Fruit fly (Drosophila melanogaster) whole organism, adult: ENCODE data around the gene Hsp83.
A peak's percentile ranks its signal among the peaks of the same experiment; 100 is the strongest.

Source experiments
- CG11617 ChIP-seq: fragments of 200-800 bp; sonication (Bioruptor generic); optimal IDR thresholded peaks from 2 replicates; lab custom pipeline; 2017; ENCODE audit warnings: mild to moderate bottlenecking, missing biosample characterization, missing genetic modification reagents, missing genetic modification characterization
- CG12768 ChIP-seq: fragments of 200-800 bp; sonication (Bioruptor generic); optimal IDR thresholded peaks from 2 replicates; lab custom pipeline; 2017; ENCODE audit warnings: missing biosample characterization, missing genetic modification characterization, mild to moderate bottlenecking, moderate library complexity, missing genetic modification reagents
- CG14711 ChIP-seq: fragments of 200-800 bp; sonication (Bioruptor generic); optimal IDR thresholded peaks from 2 replicates; lab custom pipeline; 2018; ENCODE audit warnings: missing biosample characterization, mild to moderate bottlenecking, missing genetic modification characterization, moderate library complexity
- CG1620 ChIP-seq: fragments of 200-800 bp; sonication (Bioruptor generic); optimal IDR thresholded peaks from 2 replicates; lab custom pipeline; 2016; ENCODE audit warnings: missing biosample characterization, missing genetic modification characterization
- CG33017 ChIP-seq: fragments of 200-800 bp; sonication (Bioruptor generic); optimal IDR thresholded peaks from 2 replicates; lab custom pipeline; 2018; ENCODE audit warnings: missing biosample characterization, mild to moderate bottlenecking, missing genetic modification characterization, moderate library complexity
- CG5204 ChIP-seq: fragments of 200-800 bp; sonication (Bioruptor generic); optimal IDR thresholded peaks from 2 replicates; lab custom pipeline; 2016; ENCODE audit warnings: missing biosample characterization, missing genetic modification characterization
- CG7045 ChIP-seq: fragments of 200-800 bp; sonication (Bioruptor generic); optimal IDR thresholded peaks from 2 replicates; lab custom pipeline; 2017; ENCODE audit warnings: missing biosample characterization, mild to moderate bottlenecking, missing genetic modification characterization
- CG7101 ChIP-seq: fragments of 200-800 bp; sonication (Bioruptor generic); optimal IDR thresholded peaks from 2 replicates; lab custom pipeline; 2018; ENCODE audit warnings: missing biosample characterization, mild to moderate bottlenecking, missing genetic modification characterization, moderate library complexity
- Clk ChIP-seq: fragments of 200-800 bp; sonication (Bioruptor generic); optimal IDR thresholded peaks from 2 replicates; lab custom pipeline; 2017; ENCODE audit warnings: missing biosample characterization, missing genetic modification characterization
- Crg-1 ChIP-seq: fragments of 200-800 bp; sonication (Bioruptor generic); optimal IDR thresholded peaks from 2 replicates; lab custom pipeline; 2016; ENCODE audit warnings: missing biosample characterization, missing genetic modification characterization
- Hr96 ChIP-seq: fragments of 200-800 bp; sonication (Bioruptor generic); optimal IDR thresholded peaks from 2 replicates; lab custom pipeline; 2016; ENCODE audit warnings: missing biosample characterization, missing genetic modification characterization
- Mnt ChIP-seq: fragments of 200-800 bp; sonication (Bioruptor generic); optimal IDR thresholded peaks from 2 replicates; lab custom pipeline; 2016; ENCODE audit warnings: missing biosample characterization, mild to moderate bottlenecking, missing genetic modification characterization
- bab1 ChIP-seq: fragments of 200-800 bp; sonication (Bioruptor generic); optimal IDR thresholded peaks from 3 replicates; lab custom pipeline; 2019; ENCODE audit warnings: missing biosample characterization, mild to moderate bottlenecking, missing genetic modification characterization, moderate library complexity
- cic ChIP-seq: fragments of 200-800 bp; sonication (Bioruptor generic); optimal IDR thresholded peaks from 2 replicates; lab custom pipeline; 2017; ENCODE audit warnings: missing biosample characterization, mild to moderate bottlenecking, missing genetic modification characterization, moderate library complexity
- cnc ChIP-seq, 2 experiments: fragments of >200 bp; optimal IDR thresholded peaks; 2 replicates each; lab custom pipeline; 2017
- kay ChIP-seq: fragments of 200-800 bp; sonication (Bioruptor generic); peaks from one replicate; lab custom pipeline; 2016; ENCODE audit warnings: missing biosample characterization, missing genetic modification characterization, borderline replicate concordance
- ovo ChIP-seq: fragments of 200-800 bp; sonication (Bioruptor generic); optimal IDR thresholded peaks from 2 replicates; lab custom pipeline; 2016; ENCODE audit warnings: missing biosample characterization, missing genetic modification characterization
- pad ChIP-seq: fragments of 200-800 bp; sonication (Bioruptor generic); optimal IDR thresholded peaks from 3 replicates; lab custom pipeline; 2017; ENCODE audit warnings: missing biosample characterization, missing genetic modification characterization, mild to moderate bottlenecking, moderate library complexity, missing genetic modification reagents
- tj ChIP-seq: fragments of 200-800 bp; sonication (Bioruptor generic); optimal IDR thresholded peaks from 3 replicates; lab custom pipeline; 2017; ENCODE audit warnings: missing biosample characterization, mild to moderate bottlenecking, missing genetic modification characterization, moderate library complexity
- toe ChIP-seq: fragments of 200-800 bp; sonication (Bioruptor generic); optimal IDR thresholded peaks from 2 replicates; lab custom pipeline; 2016; ENCODE audit warnings: missing biosample characterization, missing genetic modification characterization

Hsp83 gene

DNA sequence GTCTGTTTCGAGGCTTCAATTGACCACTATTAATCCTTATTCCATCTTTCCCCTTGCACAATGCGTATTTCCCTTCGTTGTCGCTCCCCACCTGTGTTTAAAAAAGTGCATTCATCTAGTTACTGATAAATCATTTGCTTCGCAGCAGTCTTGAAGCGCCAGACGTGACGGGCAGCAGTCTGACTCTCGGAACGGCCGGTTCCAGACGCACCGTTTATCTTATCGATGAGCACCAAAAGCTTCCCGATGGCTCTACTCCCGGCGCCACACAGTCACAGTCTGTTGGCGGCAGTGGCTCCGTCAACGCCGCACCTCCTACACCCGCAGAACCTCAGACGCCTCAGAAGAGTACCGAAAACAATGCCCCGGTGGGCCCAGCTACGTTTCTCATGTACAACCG, 8.7 kb upstream of the Hsp83 start, which contains the start of gene CG42494:
TSS of gene CG42494 (plus strand) at position 301 of the 400 bp plus-strand sequence.
- TF ChIP-seq CG7045 (GFP tag; lab: Kevin White, UChicago) (no peak), cic (GFP tag; lab: Kevin White, UChicago) (no peak), CG1620 (GFP tag; lab: Kevin White, UChicago) (no peak), Crg-1 (no peak), toe (GFP tag; lab: Kevin White, UChicago) (no peak), bab1 (GFP tag; lab: Kevin White, UChicago) (no peak), CG5204 (GFP tag; lab: Kevin White, UChicago) (no peak), Mnt (GFP tag; lab: Kevin White, UChicago) (no peak), Hr96 (GFP tag; lab: Kevin White, UChicago) (no peak), CG14711 (tag; lab: Kevin White, UChicago) (no peak), pad (GFP tag; lab: Kevin White, UChicago) (no peak)

- no peak for TF ChIP-seq bab1 (GFP tag; lab: Kevin White, UChicago)
- no peak for TF ChIP-seq CG14711 (tag; lab: Kevin White, UChicago)
- no peak for TF ChIP-seq CG7101 (tag; lab: Kevin White, UChicago)
- no peak for TF ChIP-seq CG33017 (tag; lab: Kevin White, UChicago)
- no peak for TF ChIP-seq cic (GFP tag; lab: Kevin White, UChicago)
- TF ChIP-seq ovo (GFP tag; lab: Kevin White, UChicago) = no peak
- no peak for TF ChIP-seq Crg-1
- TF ChIP-seq Clk (GFP tag; lab: Kevin White, UChicago) = no peak
- no peak for TF ChIP-seq cnc (optimal IDR thresholded peaks at IDR 0.05; lab: Kevin White, UChicago)
- TF ChIP-seq pad (GFP tag; lab: Kevin White, UChicago) = no peak
- TF ChIP-seq toe (GFP tag; lab: Kevin White, UChicago) = no peak
- no peak for TF ChIP-seq Hr96 (GFP tag; lab: Kevin White, UChicago)
- TF ChIP-seq CG5204 (GFP tag; lab: Kevin White, UChicago) = no peak
- no peak for TF ChIP-seq tj
- no peak for TF ChIP-seq CG7045 (GFP tag; lab: Kevin White, UChicago)
- no peak for TF ChIP-seq CG1620 (GFP tag; lab: Kevin White, UChicago)
- TF ChIP-seq CG12768 (GFP tag; lab: Kevin White, UChicago) = no peak
Observed at dm6 chr3L:3186364-3186763, 6.4 kb upstream of the Hsp83 start, which contains the start of gene CG32284. CG32284 (plus strand) TSS chr3L:3186664.

DNA sequence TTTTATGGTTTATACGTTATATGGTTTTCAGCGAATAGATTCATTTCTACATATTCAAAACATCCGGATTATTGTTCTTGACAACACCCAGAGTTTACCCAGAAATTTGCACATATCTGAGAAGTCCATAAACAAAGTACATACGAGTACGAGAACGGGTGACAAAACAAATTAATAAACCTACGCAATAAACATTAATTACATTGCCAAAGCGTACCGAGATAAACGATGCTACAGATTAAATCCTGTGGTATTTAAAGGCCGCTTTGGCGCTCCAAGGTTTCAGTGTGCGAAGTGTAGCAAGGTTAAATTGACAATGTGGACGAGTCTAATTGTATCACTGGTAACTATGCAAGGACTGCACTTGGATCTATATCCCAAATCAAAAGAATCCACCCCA, 5.5 kb upstream of the Hsp83 start, which contains the start of gene CG14957:
TSS of gene CG14957 (plus strand) at position 301 of the 400 bp plus-strand sequence.
- TF ChIP-seq tj = no peak
- peak; percentile 55 for TF ChIP-seq CG7045 (GFP tag; lab: Kevin White, UChicago)
- TF ChIP-seq CG12768 (GFP tag; lab: Kevin White, UChicago) = peak; percentile 11

DNA sequence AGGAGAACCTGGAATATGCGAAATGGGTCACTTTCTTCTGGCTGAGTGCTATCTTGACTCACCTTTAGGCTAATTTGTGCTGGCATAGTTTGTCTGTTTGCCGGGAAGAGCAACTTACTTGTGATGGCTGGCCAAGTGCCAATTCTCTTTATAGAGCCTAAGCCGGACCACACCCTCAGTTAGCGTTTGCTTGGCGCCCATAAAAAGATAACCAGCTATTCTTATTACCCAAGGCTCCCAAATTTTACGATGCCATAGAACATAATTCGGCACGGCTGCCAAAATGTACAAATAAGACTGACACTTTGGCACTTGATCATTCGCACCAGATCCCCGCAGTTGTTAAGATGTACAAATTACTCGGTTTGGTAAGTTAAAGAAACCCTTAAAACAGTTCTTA, 3.1 kb upstream of the Hsp83 start, which contains the start of the genes CG42525 and CG14958:
TSS of gene CG42525 (minus strand) at position 101 of the 400 bp plus-strand sequence.
TSS of gene CG14958 (plus strand) at position 332 of the 400 bp plus-strand sequence.
- TF ChIP-seq CG7101 (tag; lab: Kevin White, UChicago) (no peak), CG7045 (GFP tag; lab: Kevin White, UChicago) (no peak), toe (GFP tag; lab: Kevin White, UChicago) (no peak)

- TF ChIP-seq cnc (optimal IDR thresholded peaks at IDR 0.05; lab: Kevin White, UChicago) (no peak), kay (GFP tag; lab: Kevin White, UChicago) (no peak), CG14711 (tag; lab: Kevin White, UChicago) (no peak), CG11617 (GFP tag; lab: Kevin White, UChicago) (no peak), Clk (GFP tag; lab: Kevin White, UChicago) (no peak), CG12768 (GFP tag; lab: Kevin White, UChicago) (no peak)
Observed at dm6 chr3L:3192333-3192894, 355 bp upstream of the Hsp83 start, which contains the start of gene CG14965. CG14965 (minus strand) TSS chr3L:3192491.

- TF ChIP-seq ovo (GFP tag; lab: Kevin White, UChicago) = no peak
- peak; percentile 94 for TF ChIP-seq CG14711 (tag; lab: Kevin White, UChicago)
- TF ChIP-seq pad (GFP tag; lab: Kevin White, UChicago) = peak; percentile 70
- TF ChIP-seq CG11617 (GFP tag; lab: Kevin White, UChicago) = peak; percentile 86
- TF ChIP-seq CG12768 (GFP tag; lab: Kevin White, UChicago) = peak; percentile 87
- TF ChIP-seq CG7101 (tag; lab: Kevin White, UChicago) = peak; percentile 94
- TF ChIP-seq Clk (GFP tag; lab: Kevin White, UChicago) = peak; percentile 41
- TF ChIP-seq kay (GFP tag; lab: Kevin White, UChicago) = no peak
- TF ChIP-seq Crg-1 = peak; percentile 40
- TF ChIP-seq CG1620 (GFP tag; lab: Kevin White, UChicago) = peak; percentile 59
- peak; percentile 88 for TF ChIP-seq CG7045 (GFP tag; lab: Kevin White, UChicago)
- TF ChIP-seq tj = peak; percentile 58
- TF ChIP-seq Mnt (GFP tag; lab: Kevin White, UChicago) = peak; percentile 77
- TF ChIP-seq toe (GFP tag; lab: Kevin White, UChicago) = no peak
- TF ChIP-seq Hr96 (GFP tag; lab: Kevin White, UChicago) = peak; percentile 35
- peak; percentile 48 for TF ChIP-seq cic (GFP tag; lab: Kevin White, UChicago)
- no peak for TF ChIP-seq cnc (optimal IDR thresholded peaks at IDR 0.05; lab: Kevin White, UChicago)
- peak; percentile 87 for TF ChIP-seq bab1 (GFP tag; lab: Kevin White, UChicago)
- peak; percentile 95 for TF ChIP-seq CG33017 (tag; lab: Kevin White, UChicago)
- TF ChIP-seq CG5204 (GFP tag; lab: Kevin White, UChicago) = peak; percentile 46
Observed at dm6 chr3L:3194059-3194458, 1.3 kb downstream of the Hsp83 start.
